Worm (Caenorhabditis elegans) whole organism, L3 larva: Measurements from ENCODE around the gene C31B8.7.

Experiments
- aly-2 ChIP-seq: fragments of 150-350 bp; optimal IDR thresholded peaks from 2 replicates; lab custom pipeline; 2014; ENCODE audit warnings: missing biosample characterization, missing genetic modification characterization
- ama-1 ChIP-seq: fragments of 150-350 bp; optimal IDR thresholded peaks from 2 replicates; lab custom pipeline; 2018
- ceh-28 ChIP-seq: fragments of 150-350 bp; optimal IDR thresholded peaks from 2 replicates; lab custom pipeline; 2014; ENCODE audit warnings: missing biosample characterization, missing genetic modification reagents, missing genetic modification characterization
- ceh-9 ChIP-seq: sonication (generic microtip); optimal IDR thresholded peaks from 2 replicates; lab custom pipeline; 2018; ENCODE audit warnings: missing biosample characterization, missing genetic modification characterization
- daf-12 ChIP-seq: fragments of 150-350 bp; optimal IDR thresholded peaks from 2 replicates; lab custom pipeline; 2014; ENCODE audit warnings: missing biosample characterization, missing genetic modification reagents, missing genetic modification characterization
- egl-27 ChIP-seq: sonication (generic microtip); optimal IDR thresholded peaks from 4 replicates; lab custom pipeline; 2017; ENCODE audit warnings: missing biosample characterization, missing genetic modification reagents, missing genetic modification characterization
- egl-5 ChIP-seq: fragments of 150-350 bp; optimal IDR thresholded peaks from 2 replicates; lab custom pipeline; 2017; ENCODE audit warnings: missing biosample characterization, missing genetic modification reagents, missing genetic modification characterization, inconsistent platforms
- elt-1 ChIP-seq: fragments of 150-350 bp; optimal IDR thresholded peaks from 2 replicates; lab custom pipeline; 2014; ENCODE audit warnings: missing biosample characterization, missing genetic modification characterization
- elt-2 ChIP-seq: sonication (generic microtip); optimal IDR thresholded peaks from 2 replicates; lab custom pipeline; 2016; ENCODE audit warnings: missing genetic modification reagents, mild to moderate bottlenecking, missing genetic modification characterization, missing compliant biosample characterization
- elt-3 ChIP-seq, 3 experiments: fragments of 150-350 bp in 1 of 3; sonication (generic microtip) in 2 of 3; optimal IDR thresholded peaks; 2 replicates in 2 of 3; 4 replicates in 1 of 3; lab custom pipeline; 2014 to 2017; ENCODE audit warnings: missing biosample characterization in 3 of 3, missing genetic modification characterization in 3 of 3
- eor-1 ChIP-seq, 2 experiments: fragments of 150-350 bp; optimal IDR thresholded peaks; 2 replicates each; lab custom pipeline; 2014 to 2018; ENCODE audit warnings: missing biosample characterization in 2 of 2, missing genetic modification characterization in 2 of 2
- fkh-10 ChIP-seq: sonication (generic microtip); optimal IDR thresholded peaks from 2 replicates; lab custom pipeline; 2017; ENCODE audit warnings: missing biosample characterization, missing genetic modification reagents, missing genetic modification characterization
- fos-1 ChIP-seq: fragments of 150-350 bp; optimal IDR thresholded peaks from 2 replicates; lab custom pipeline; 2014; ENCODE audit warnings: missing biosample characterization, missing genetic modification characterization
- jun-1 ChIP-seq: fragments of 150-350 bp; optimal IDR thresholded peaks from 2 replicates; lab custom pipeline; 2014; ENCODE audit warnings: missing biosample characterization, missing genetic modification reagents, missing genetic modification characterization
- lin-15B ChIP-seq: fragments of 150-350 bp; optimal IDR thresholded peaks from 2 replicates; lab custom pipeline; 2014; ENCODE audit warnings: missing biosample characterization, missing genetic modification characterization
- lin-39 ChIP-seq: fragments of 150-350 bp; optimal IDR thresholded peaks from 2 replicates; lab custom pipeline; 2018; ENCODE audit warnings: missing biosample characterization, missing genetic modification reagents, missing genetic modification characterization
- mdl-1 ChIP-seq: fragments of 150-350 bp; optimal IDR thresholded peaks from 2 replicates; lab custom pipeline; 2014; ENCODE audit warnings: missing biosample characterization, missing genetic modification characterization
- mml-1 ChIP-seq: fragments of 150-350 bp; sonication (generic microtip); optimal IDR thresholded peaks from 3 replicates; lab custom pipeline; 2014; ENCODE audit warnings: missing biosample characterization, missing genetic modification characterization
- nfya-1 ChIP-seq: sonication (generic microtip); optimal IDR thresholded peaks from 2 replicates; lab custom pipeline; 2017; ENCODE audit warnings: missing genetic modification characterization, mild to moderate bottlenecking, missing compliant biosample characterization, antibody characterized with exemption, moderate library complexity; ENCODE audit not compliant: insufficient read depth
- nhr-11 ChIP-seq: fragments of 150-350 bp; optimal IDR thresholded peaks from 2 replicates; lab custom pipeline; 2014; ENCODE audit warnings: missing biosample characterization, missing genetic modification characterization
- nhr-12 ChIP-seq: fragments of 150-350 bp; optimal IDR thresholded peaks from 2 replicates; lab custom pipeline; 2014; ENCODE audit warnings: missing biosample characterization, missing genetic modification characterization
- nhr-23 ChIP-seq: fragments of 150-350 bp; optimal IDR thresholded peaks from 2 replicates; lab custom pipeline; 2014; ENCODE audit warnings: missing biosample characterization, missing genetic modification reagents, missing genetic modification characterization
- nhr-237 ChIP-seq: fragments of 150-350 bp; optimal IDR thresholded peaks from 2 replicates; lab custom pipeline; 2014; ENCODE audit warnings: missing biosample characterization, missing genetic modification characterization
- nhr-28 ChIP-seq: fragments of 150-350 bp; optimal IDR thresholded peaks from 2 replicates; lab custom pipeline; 2014; ENCODE audit warnings: missing biosample characterization, missing genetic modification characterization
- nhr-43 ChIP-seq: sonication (generic microtip); optimal IDR thresholded peaks from 2 replicates; lab custom pipeline; 2016; ENCODE audit warnings: mild to moderate bottlenecking, missing genetic modification characterization, missing compliant biosample characterization; ENCODE audit not compliant: poor library complexity, severe bottlenecking
- nhr-67 ChIP-seq: fragments of 150-350 bp; optimal IDR thresholded peaks from 2 replicates; lab custom pipeline; 2014; ENCODE audit warnings: missing biosample characterization, missing genetic modification characterization
- nhr-76 ChIP-seq: fragments of 150-350 bp; sonication (generic microtip); optimal IDR thresholded peaks from 5 replicates; lab custom pipeline; 2014; ENCODE audit warnings: missing biosample characterization, missing genetic modification characterization
- nhr-77 ChIP-seq: fragments of 150-350 bp; optimal IDR thresholded peaks from 2 replicates; lab custom pipeline; 2014; ENCODE audit warnings: missing biosample characterization, missing genetic modification characterization
- pha-4 ChIP-seq: fragments of 150-350 bp; optimal IDR thresholded peaks from 2 replicates; lab custom pipeline; 2014; ENCODE audit warnings: missing biosample characterization, missing genetic modification reagents, missing genetic modification characterization
- sea-2 ChIP-seq: fragments of 150-350 bp; sonication (generic microtip); optimal IDR thresholded peaks from 4 replicates; lab custom pipeline; 2014; ENCODE audit warnings: missing biosample characterization, missing genetic modification reagents, missing genetic modification characterization
- skn-1 ChIP-seq: fragments of 150-350 bp; optimal IDR thresholded peaks from 2 replicates; lab custom pipeline; 2014; ENCODE audit warnings: missing biosample characterization, missing genetic modification characterization
- unc-39 ChIP-seq: sonication (generic microtip); optimal IDR thresholded peaks from 4 replicates; lab custom pipeline; 2017; ENCODE audit warnings: missing biosample characterization, missing genetic modification characterization
- unc-62 ChIP-seq: fragments of 150-350 bp; sonication (generic microtip); optimal IDR thresholded peaks from 4 replicates; lab custom pipeline; 2014; ENCODE audit warnings: missing biosample characterization, missing genetic modification reagents, missing genetic modification characterization
- zag-1 ChIP-seq: fragments of 150-350 bp; optimal IDR thresholded peaks from 2 replicates; lab custom pipeline; 2014; ENCODE audit warnings: missing biosample characterization, missing genetic modification characterization
- ztf-11 ChIP-seq: fragments of 150-350 bp; optimal IDR thresholded peaks from 2 replicates; lab custom pipeline; 2014; ENCODE audit warnings: missing biosample characterization, missing genetic modification characterization
- ztf-4 ChIP-seq: fragments of 150-350 bp; optimal IDR thresholded peaks from 2 replicates; lab custom pipeline; 2014; ENCODE audit warnings: missing biosample characterization, missing genetic modification characterization

Gene C31B8.7

ce11 chrV:2863033-2863432 is 40.1 kb downstream of the C31B8.7 start, which contains the start of gene srh-272:
Gene srh-272, plus strand, starts transcription at chrV:2863333.
- TF ChIP-seq nhr-76 (tag; lab: Kevin White, UChicago) (no peak), fos-1 (tag; lab: Kevin White, UChicago) (no peak), nhr-43 (tag; lab: Kevin White, UChicago) (no peak), nhr-67 (no peak), mml-1 (tag; lab: Kevin White, UChicago) (no peak), elt-1 (tag; lab: Kevin White, UChicago) (no peak), ama-1 (lab: Kevin White, UChicago) (no peak), ztf-11 (no peak), nhr-11 (tag; lab: Kevin White, UChicago) (no peak), jun-1 (tag; lab: Kevin White, UChicago) (no peak), ceh-9 (no peak), nfya-1 (no peak)
- TF ChIP-seq, all 47 proteins: peak for 0

ce11 chrV:2861505-2861904 is 41.6 kb downstream of the C31B8.7 start, which contains the start of gene srh-270:
Gene srh-270, minus strand, starts transcription at chrV:2861605.
- TF ChIP-seq aly-2 (tag; lab: Kevin White, UChicago) (no peak), fkh-10 (GFP tag; lab: Kevin White, UChicago) (no peak), unc-39 (no peak), lin-39 (no peak), elt-3 (tag; optimal IDR thresholded peaks at IDR 0.05; lab: Kevin White, UChicago) (no peak), ceh-28 (tag; lab: Kevin White, UChicago) (no peak), mdl-1 (tag; lab: Kevin White, UChicago) (no peak), nhr-76 (tag; lab: Kevin White, UChicago) (no peak), ztf-4 (tag; lab: Kevin White, UChicago) (no peak), sea-2 (GFP tag; lab: Kevin White, UChicago) (no peak), ztf-11 (no peak), daf-12 (tag; lab: Kevin White, UChicago) (no peak), unc-62 (GFP tag; lab: Kevin White, UChicago) (no peak), nhr-28 (no peak)

- TF ChIP-seq ztf-11 (no peak), skn-1 (tag; lab: Kevin White, UChicago) (no peak), elt-3 (tag; optimal IDR thresholded peaks at IDR 0.05; lab: Kevin White, UChicago) (no peak), unc-39 (no peak), nhr-76 (tag; lab: Kevin White, UChicago) (no peak)
Measured at ce11 chrV:2859738-2860137, 43.4 kb downstream of the C31B8.7 start, which contains the start of gene srj-54. Gene srj-54, minus strand, starts transcription at chrV:2859838.

- no peak for TF ChIP-seq egl-5 (tag; lab: Kevin White, UChicago)
- no peak for TF ChIP-seq ceh-28 (tag; lab: Kevin White, UChicago)
- no peak for TF ChIP-seq fkh-10 (GFP tag; lab: Kevin White, UChicago)
- no peak for TF ChIP-seq nhr-12 (tag; lab: Kevin White, UChicago)
- TF ChIP-seq, all 47 proteins: peak for 0
Measured at ce11 chrV:2857842-2858241, 45.3 kb downstream of the C31B8.7 start, which contains the start of gene srj-55. Gene srj-55, minus strand, starts transcription at chrV:2857942.

ce11 chrV:2855473-2855872 is 47.7 kb downstream of the C31B8.7 start, which contains the start of gene srj-57:
Gene srj-57, minus strand, starts transcription at chrV:2855573.
- TF ChIP-seq unc-62 (GFP tag; lab: Kevin White, UChicago) (no peak), ceh-28 (tag; lab: Kevin White, UChicago) (no peak), nhr-12 (tag; lab: Kevin White, UChicago) (no peak), lin-39 (no peak), ztf-11 (no peak), unc-39 (no peak), nhr-237 (tag; lab: Kevin White, UChicago) (no peak), mml-1 (tag; lab: Kevin White, UChicago) (no peak), elt-2 (tag; lab: Kevin White, UChicago) (no peak), fkh-10 (GFP tag; lab: Kevin White, UChicago) (no peak), lin-15B (tag; lab: Kevin White, UChicago) (no peak), zag-1 (tag; lab: Kevin White, UChicago) (no peak), nhr-67 (no peak), eor-1 (tag; optimal IDR thresholded peaks at IDR 0.05; lab: Kevin White, UChicago) (no peak), nhr-77 (tag; lab: Kevin White, UChicago) (no peak), pha-4 (tag; lab: Kevin White, UChicago) (no peak), egl-27 (tag; lab: Kevin White, UChicago) (no peak), nhr-23 (tag; lab: Kevin White, UChicago) (no peak)
